Worm (Caenorhabditis elegans): ENCODE measurements around the gene W01B6.4.

DNA sequence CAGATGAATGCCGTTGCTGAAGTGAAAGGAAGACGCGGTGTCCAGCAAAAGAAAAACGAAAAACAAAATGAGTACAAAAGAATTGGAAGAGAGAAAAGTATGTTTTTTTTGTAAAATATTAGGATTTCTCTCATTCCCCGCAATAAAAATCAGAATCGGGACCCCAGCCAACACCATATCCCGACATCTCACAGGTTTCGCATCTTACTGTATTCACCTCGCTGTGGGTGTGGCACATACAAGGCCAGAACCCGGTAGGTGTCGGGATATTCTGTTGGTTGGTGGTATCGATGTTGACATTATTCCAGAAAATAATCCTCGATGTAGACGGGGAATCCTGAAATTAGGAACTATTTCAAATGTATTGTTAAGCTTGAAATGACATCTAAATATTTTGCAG is 41.5 kb downstream of the W01B6.4 start:
- no peak for TF ChIP-seq scrt-1 (GFP tag; IDR thresholded peaks at IDR 0.05)
- TF ChIP-seq aly-1 (tag; optimal IDR thresholded peaks at IDR 0.05): no peak
- TF ChIP-seq ama-1 (optimal IDR thresholded peaks at IDR 0.05): no peak
- no peak for TF ChIP-seq B0310.2 (tag; optimal IDR thresholded peaks at IDR 0.05)
- TF ChIP-seq ets-7 (tag; optimal IDR thresholded peaks at IDR 0.05): no peak
- TF ChIP-seq tbx-11 (GFP tag; IDR thresholded peaks at IDR 0.05): no peak
- TF ChIP-seq F13C5.2 (tag; optimal IDR thresholded peaks at IDR 0.05): no peak
- no peak for TF ChIP-seq tra-4 (tag; optimal IDR thresholded peaks at IDR 0.05)
